Fruit fly (Drosophila melanogaster): Measurements from ENCODE around the gene LysP.

LysP gene

dm6 chr3L:1170611-1171010 lies 47.9 kb downstream of the LysP start:
- no peak for TF ChIP-seq brk (GFP tag; optimal IDR thresholded peaks at IDR 0.05)
- no peak for TF ChIP-seq Vsx2 (GFP tag; optimal IDR thresholded peaks at IDR 0.05; ENCODE audit: partially characterized antibody)
- no peak for TF ChIP-seq dsf (GFP tag; optimal IDR thresholded peaks at IDR 0.05; ENCODE audit: borderline replicate concordance)
- TF ChIP-seq Sp1 (GFP tag; optimal IDR thresholded peaks at IDR 0.05): no peak
- no peak for TF ChIP-seq Dfd (GFP tag; optimal IDR thresholded peaks at IDR 0.05)
- no peak for TF ChIP-seq CG9705 (GFP tag; optimal IDR thresholded peaks at IDR 0.05)
- TF ChIP-seq HLH106 (tag; optimal IDR thresholded peaks at IDR 0.05): no peak
- no peak for TF ChIP-seq fru (GFP tag; optimal IDR thresholded peaks at IDR 0.05)
- TF ChIP-seq Abd-B (GFP tag; optimal IDR thresholded peaks at IDR 0.05): no peak
- TF ChIP-seq tai (GFP tag; optimal IDR thresholded peaks at IDR 0.05): no peak
- TF ChIP-seq br (GFP tag; optimal IDR thresholded peaks at IDR 0.05): no peak
- TF ChIP-seq ey (GFP tag; optimal IDR thresholded peaks at IDR 0.05): no peak

DNA sequence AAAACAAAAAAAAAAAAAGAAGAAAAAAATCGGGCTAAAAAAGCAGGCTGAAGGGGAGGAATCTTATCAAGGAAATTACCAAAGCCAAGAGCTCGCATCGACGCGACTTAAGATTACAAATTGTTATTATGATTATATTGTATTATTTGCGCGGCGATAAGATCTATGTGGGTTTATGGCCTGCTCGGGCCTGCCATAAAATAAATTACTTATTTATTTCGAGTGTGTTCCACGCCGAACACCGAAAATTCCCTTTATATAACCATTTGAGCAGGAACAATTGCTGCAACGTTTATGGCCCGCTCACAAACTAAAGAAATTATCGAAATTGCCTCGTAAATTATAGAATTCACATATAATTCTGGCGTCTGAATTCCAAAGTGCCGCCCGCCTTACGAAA lies 48.9 kb downstream of the LysP start:
- TF ChIP-seq Rel (GFP tag; optimal IDR thresholded peaks at IDR 0.05): no peak
- peak; percentile 9 for TF ChIP-seq Rel (tag; optimal IDR thresholded peaks at IDR 0.05)
- peak; percentile 37 for TF ChIP-seq CrebA (GFP tag; optimal IDR thresholded peaks at IDR 0.05; ENCODE audit: borderline replicate concordance)
- no peak for TF ChIP-seq Dfd (GFP tag; optimal IDR thresholded peaks at IDR 0.05)
- TF ChIP-seq Sp1 (GFP tag; optimal IDR thresholded peaks at IDR 0.05): no peak
- TF ChIP-seq br (GFP tag; optimal IDR thresholded peaks at IDR 0.05): peak; percentile 2
- no peak for TF ChIP-seq CG32264 (GFP tag; optimal IDR thresholded peaks at IDR 0.05)

dm6 chr3L:1168445-1168844 lies 50.1 kb downstream of the LysP start:
- TF ChIP-seq Dfd (GFP tag; optimal IDR thresholded peaks at IDR 0.05) (no peak), GATAd (GFP tag; optimal IDR thresholded peaks at IDR 0.05) (no peak), brk (GFP tag; optimal IDR thresholded peaks at IDR 0.05) (no peak), fru (GFP tag; optimal IDR thresholded peaks at IDR 0.05) (no peak), dl (GFP tag; optimal IDR thresholded peaks at IDR 0.05; ENCODE audit: insufficient read depth in 1 of 2, partially characterized antibody in 2 of 2) (no peak), OdsH (GFP tag; optimal IDR thresholded peaks at IDR 0.05) (no peak), N (GFP tag; optimal IDR thresholded peaks at IDR 0.05) (no peak), sv (GFP tag; optimal IDR thresholded peaks at IDR 0.05) (no peak), dsf (GFP tag; optimal IDR thresholded peaks at IDR 0.05; ENCODE audit: borderline replicate concordance) (no peak), psq (GFP tag; optimal IDR thresholded peaks at IDR 0.05) (no peak), Hnf4 (GFP tag; optimal IDR thresholded peaks at IDR 0.05) (no peak), sage (GFP tag; optimal IDR thresholded peaks at IDR 0.05) (no peak), foxo (GFP tag; optimal IDR thresholded peaks at IDR 0.05) (no peak), HLH106 (tag; optimal IDR thresholded peaks at IDR 0.05) (no peak), pan (optimal IDR thresholded peaks at IDR 0.05) (no peak), br (GFP tag; optimal IDR thresholded peaks at IDR 0.05) (no peak), Myc (optimal IDR thresholded peaks at IDR 0.05) (no peak), CG9705 (GFP tag; optimal IDR thresholded peaks at IDR 0.05) (no peak), CG32264 (GFP tag; optimal IDR thresholded peaks at IDR 0.05) (no peak), usp (GFP tag; optimal IDR thresholded peaks at IDR 0.05) (no peak)
